Fruit fly (Drosophila melanogaster) whole organism, wandering third instar larva: Measurements from ENCODE around the gene Arc42.

ENCODE experiments used
- Abd-B ChIP-seq: fragments of >200 bp; optimal IDR thresholded peaks from 2 replicates; lab custom pipeline; 2017; ENCODE audit warnings: missing biosample characterization, missing genetic modification characterization
- CG32264 ChIP-seq: fragments of 200-800 bp; sonication (Bioruptor generic); optimal IDR thresholded peaks from 2 replicates; lab custom pipeline; 2016; ENCODE audit warnings: missing biosample characterization, missing genetic modification characterization
- CG9705 ChIP-seq: fragments of 200-800 bp; sonication (Bioruptor generic); optimal IDR thresholded peaks from 2 replicates; lab custom pipeline; 2018; ENCODE audit warnings: missing biosample characterization, mild to moderate bottlenecking, missing genetic modification characterization
- CrebA ChIP-seq: fragments of 200-800 bp; sonication (Bioruptor generic); optimal IDR thresholded peaks from 2 replicates; lab custom pipeline; 2016; ENCODE audit warnings: missing biosample characterization, mild to moderate bottlenecking, missing genetic modification characterization, borderline replicate concordance
- Dfd ChIP-seq: fragments of >200 bp; optimal IDR thresholded peaks from 2 replicates; lab custom pipeline; 2017; ENCODE audit warnings: missing biosample characterization, missing genetic modification characterization
- Dif ChIP-seq: fragments of 200-275, 200-300 bp; sonication (Bioruptor generic); optimal IDR thresholded peaks from 2 replicates; lab custom pipeline; 2018; ENCODE audit warnings: missing biosample characterization, missing genetic modification characterization; ENCODE audit not compliant: partially characterized antibody
- GATAd ChIP-seq: sonication (Bioruptor generic); optimal IDR thresholded peaks from 2 replicates; lab custom pipeline; 2016; ENCODE audit warnings: missing biosample characterization, missing genetic modification characterization
- HLH106 ChIP-seq: fragments of 200-800 bp; optimal IDR thresholded peaks from 3 replicates; lab custom pipeline; 2019; ENCODE audit warnings: missing biosample characterization, mild to moderate bottlenecking, missing genetic modification characterization, moderate library complexity
- Hnf4 ChIP-seq: fragments of 200-800 bp; sonication (Bioruptor generic); optimal IDR thresholded peaks from 2 replicates; lab custom pipeline; 2016; ENCODE audit warnings: missing biosample characterization, mild to moderate bottlenecking, missing genetic modification characterization
- Hr78 ChIP-seq: fragments of >200 bp; optimal IDR thresholded peaks from 2 replicates; lab custom pipeline; 2017; ENCODE audit warnings: missing biosample characterization, missing genetic modification characterization
- Hr83 ChIP-seq: fragments of 200-300 bp; sonication (Bioruptor generic); optimal IDR thresholded peaks from 2 replicates; lab custom pipeline; 2016; ENCODE audit warnings: missing biosample characterization, mild to moderate bottlenecking, missing genetic modification characterization, moderate library complexity; ENCODE audit not compliant: poor library complexity, severe bottlenecking
- Jra ChIP-seq: sonication (Bioruptor generic); optimal IDR thresholded peaks from 2 replicates; lab custom pipeline; 2016; ENCODE audit warnings: missing biosample characterization, missing genetic modification characterization
- Mio ChIP-seq: sonication (Bioruptor generic); optimal IDR thresholded peaks from 2 replicates; lab custom pipeline; 2016; ENCODE audit warnings: missing biosample characterization, missing genetic modification characterization
- Myc ChIP-seq: fragments of >200 bp; optimal IDR thresholded peaks from 2 replicates; lab custom pipeline; 2017
- N ChIP-seq: fragments of >200 bp; optimal IDR thresholded peaks from 2 replicates; lab custom pipeline; 2018; ENCODE audit warnings: missing biosample characterization, missing external identifiers, missing genetic modification characterization
- OdsH ChIP-seq: fragments of 200-800 bp; sonication (Bioruptor generic); optimal IDR thresholded peaks from 2 replicates; lab custom pipeline; 2016; ENCODE audit warnings: missing biosample characterization, mild to moderate bottlenecking, missing genetic modification characterization
- Rel ChIP-seq, 2 experiments: fragments of 200-800 bp; sonication (Bioruptor generic) in 1 of 2; optimal IDR thresholded peaks; 2 replicates in 1 of 2; 3 replicates in 1 of 2; lab custom pipeline; 2016 to 2019; ENCODE audit warnings: mild to moderate bottlenecking in 2 of 2, missing biosample characterization in 2 of 2, missing genetic modification characterization in 2 of 2, moderate library complexity in 1 of 2
- Sp1 ChIP-seq: fragments of 200-800 bp; sonication (Bioruptor generic); optimal IDR thresholded peaks from 3 replicates; lab custom pipeline; 2019; ENCODE audit warnings: missing biosample characterization, mild to moderate bottlenecking, missing genetic modification characterization, moderate library complexity
- Vsx2 ChIP-seq: fragments of 200-300, 225-300 bp; sonication (Bioruptor generic); optimal IDR thresholded peaks from 2 replicates; lab custom pipeline; 2018; ENCODE audit warnings: missing biosample characterization, missing genetic modification characterization; ENCODE audit not compliant: partially characterized antibody
- br ChIP-seq: fragments of 200-800 bp; sonication (Bioruptor generic); optimal IDR thresholded peaks from 2 replicates; lab custom pipeline; 2016; ENCODE audit warnings: missing biosample characterization, missing genetic modification characterization
- brk ChIP-seq: fragments of 200-800 bp; sonication (Bioruptor generic); optimal IDR thresholded peaks from 2 replicates; lab custom pipeline; 2016; ENCODE audit warnings: missing biosample characterization, mild to moderate bottlenecking, missing genetic modification characterization
- dl ChIP-seq, 2 experiments: fragments of 175-275, 200-275 bp in 1 of 2; fragments of 200-275 bp in 1 of 2; sonication (Bioruptor generic); optimal IDR thresholded peaks; lab custom pipeline; 2018; ENCODE audit warnings: mild to moderate bottlenecking in 2 of 2, missing biosample characterization in 2 of 2, missing genetic modification characterization in 2 of 2, moderate library complexity in 2 of 2; ENCODE audit not compliant: partially characterized antibody in 2 of 2, insufficient read depth in 1 of 2
- dmrt93B ChIP-seq: fragments of 200-800 bp; sonication (Bioruptor generic); optimal IDR thresholded peaks from 2 replicates; lab custom pipeline; 2018; ENCODE audit warnings: missing biosample characterization, mild to moderate bottlenecking, missing genetic modification characterization
- dsf ChIP-seq: sonication (Bioruptor generic); optimal IDR thresholded peaks from 2 replicates; lab custom pipeline; 2016; ENCODE audit warnings: missing biosample characterization, missing genetic modification characterization, borderline replicate concordance
- ey ChIP-seq: fragments of 200-800 bp; sonication (Bioruptor generic); optimal IDR thresholded peaks from 2 replicates; lab custom pipeline; 2016; ENCODE audit warnings: missing biosample characterization, missing genetic modification characterization
- foxo ChIP-seq, 2 experiments: fragments of 200-800 bp; sonication (Bioruptor generic); optimal IDR thresholded peaks; 2 replicates in 1 of 2; 3 replicates in 1 of 2; lab custom pipeline; 2016 to 2017; ENCODE audit warnings: missing biosample characterization in 2 of 2, missing genetic modification characterization in 2 of 2
- fru ChIP-seq: fragments of 200-800 bp; sonication (Bioruptor generic); optimal IDR thresholded peaks from 3 replicates; lab custom pipeline; 2016; ENCODE audit warnings: missing biosample characterization, mild to moderate bottlenecking, missing genetic modification characterization
- h ChIP-seq: fragments of 200-800 bp; sonication (Bioruptor generic); optimal IDR thresholded peaks from 3 replicates; lab custom pipeline; 2016; ENCODE audit warnings: missing biosample characterization, mild to moderate bottlenecking, missing genetic modification characterization
- jim ChIP-seq: fragments of 175-275, 200-325 bp; sonication (Bioruptor generic); optimal IDR thresholded peaks from 2 replicates; lab custom pipeline; 2016; ENCODE audit warnings: missing biosample characterization, mild to moderate bottlenecking, missing genetic modification characterization
- lola ChIP-seq: fragments of >200 bp; optimal IDR thresholded peaks from 2 replicates; lab custom pipeline; 2017; ENCODE audit warnings: missing biosample characterization, missing genetic modification characterization
- pan ChIP-seq: fragments of >200 bp; optimal IDR thresholded peaks from 2 replicates; lab custom pipeline; 2017
- psq ChIP-seq: fragments of 200-800 bp; sonication (Bioruptor generic); optimal IDR thresholded peaks from 3 replicates; lab custom pipeline; 2017; ENCODE audit warnings: missing biosample characterization, mild to moderate bottlenecking, missing genetic modification characterization, moderate library complexity
- rgr ChIP-seq: fragments of 200-800 bp; sonication (Bioruptor generic); optimal IDR thresholded peaks from 3 replicates; lab custom pipeline; 2016; ENCODE audit warnings: missing biosample characterization, mild to moderate bottlenecking, missing genetic modification characterization
- sage ChIP-seq: fragments of 200-800 bp; sonication (Bioruptor generic); optimal IDR thresholded peaks from 2 replicates; lab custom pipeline; 2016; ENCODE audit warnings: missing biosample characterization, mild to moderate bottlenecking, missing genetic modification characterization
- sv ChIP-seq: fragments of 200-800 bp; sonication (Bioruptor generic); optimal IDR thresholded peaks from 3 replicates; lab custom pipeline; 2016; ENCODE audit warnings: missing biosample characterization, missing genetic modification characterization
- tai ChIP-seq: sonication (Bioruptor generic); optimal IDR thresholded peaks from 2 replicates; lab custom pipeline; 2016; ENCODE audit warnings: missing biosample characterization, missing genetic modification characterization
- usp ChIP-seq: fragments of >200 bp; optimal IDR thresholded peaks from 2 replicates; lab custom pipeline; 2017; ENCODE audit warnings: missing biosample characterization, missing genetic modification characterization
- woc ChIP-seq: sonication (Bioruptor generic); optimal IDR thresholded peaks from 2 replicates; lab custom pipeline; 2016; ENCODE audit warnings: missing biosample characterization, mild to moderate bottlenecking, missing genetic modification characterization

Gene Arc42

DNA sequence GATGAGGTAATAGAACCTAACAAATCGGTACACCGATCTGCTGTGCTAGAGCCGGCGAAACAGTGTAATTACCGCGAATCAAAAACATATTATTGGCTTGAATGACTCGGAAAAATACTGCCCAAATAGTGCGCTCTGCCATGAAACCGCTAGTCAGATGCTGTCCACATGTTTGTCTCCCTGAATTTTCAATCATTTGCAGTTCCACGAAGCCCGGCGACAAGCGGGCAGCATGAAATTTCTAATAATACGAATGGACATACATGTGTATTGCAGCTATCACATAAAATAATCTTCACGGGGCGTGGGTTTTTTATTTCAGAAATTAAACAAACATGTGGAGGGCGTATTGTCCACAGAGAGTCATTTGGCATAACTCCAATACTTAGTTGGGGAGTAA lies 18.6 kb upstream of the Arc42 start:
- no peak for TF ChIP-seq woc (GFP tag; lab: Kevin White, UChicago)
- TF ChIP-seq Sp1 (GFP tag; lab: Kevin White, UChicago), result no peak
- TF ChIP-seq Dfd (GFP tag; lab: Kevin White, UChicago), result no peak
- no peak for TF ChIP-seq Mio
- TF ChIP-seq rgr (GFP tag; lab: Kevin White, UChicago), result no peak
- no peak for TF ChIP-seq ey (GFP tag; lab: Kevin White, UChicago)
- TF ChIP-seq N, result no peak
- no peak for TF ChIP-seq foxo (GFP tag; optimal IDR thresholded peaks at IDR 0.05; lab: Kevin White, UChicago)
- no peak for TF ChIP-seq Hnf4
- no peak for TF ChIP-seq OdsH (GFP tag; lab: Kevin White, UChicago)
- no peak for TF ChIP-seq sage (GFP tag; lab: Kevin White, UChicago)
- TF ChIP-seq psq (GFP tag; lab: Kevin White, UChicago), result no peak
- no peak for TF ChIP-seq jim (GFP tag; lab: Kevin White, UChicago)
- TF ChIP-seq, all 38 proteins: peak for 0

DNA sequence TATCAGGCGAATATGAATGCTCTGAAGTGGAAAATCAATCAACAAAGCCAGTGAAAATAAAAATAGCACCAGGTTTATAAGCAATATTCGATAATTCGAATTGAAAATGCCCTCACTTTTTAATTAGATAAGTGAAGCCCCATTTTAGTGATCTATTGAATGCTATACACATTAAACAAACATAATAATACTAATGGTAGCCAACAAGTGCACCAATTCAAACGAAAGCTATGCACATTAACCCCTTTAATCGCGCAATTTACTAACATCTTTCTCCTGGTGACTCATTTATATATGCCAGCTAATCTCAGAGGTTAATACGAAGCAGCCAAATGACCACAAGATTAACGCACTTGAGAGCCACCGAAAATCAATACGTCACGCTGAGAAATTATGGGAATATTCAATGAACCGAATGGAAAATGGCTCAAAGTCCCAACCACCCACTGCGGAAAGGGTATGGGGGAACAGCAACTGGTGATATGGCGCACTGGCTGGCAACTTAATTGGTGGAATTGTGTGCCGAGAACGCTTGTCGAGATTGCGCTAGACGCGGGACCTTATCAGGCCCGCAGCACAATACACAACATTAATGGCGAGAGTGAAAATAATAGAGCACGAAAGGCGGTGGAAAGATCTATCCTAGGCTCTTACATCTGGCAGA lies 18.0 kb upstream of the Arc42 start:
- no peak for TF ChIP-seq pan (lab: Kevin White, UChicago)
- TF ChIP-seq HLH106 (tag; lab: Kevin White, UChicago), result peak; percentile 8
- no peak for TF ChIP-seq dmrt93B (GFP tag; lab: Kevin White, UChicago)
- TF ChIP-seq lola (GFP tag; lab: Kevin White, UChicago), result no peak
- no peak for TF ChIP-seq N
- TF ChIP-seq GATAd, result no peak
- TF ChIP-seq jim (GFP tag; lab: Kevin White, UChicago), result no peak
- no peak for TF ChIP-seq CG32264 (GFP tag; lab: Kevin White, UChicago)
- no peak for TF ChIP-seq Myc
- TF ChIP-seq CG9705 (GFP tag; lab: Kevin White, UChicago), result no peak
- peak; percentile 30 for TF ChIP-seq ey (GFP tag; lab: Kevin White, UChicago)
- no peak for TF ChIP-seq sage (GFP tag; lab: Kevin White, UChicago)
- peak in 1 of 2 experiments; percentile 27 for TF ChIP-seq foxo (GFP tag; optimal IDR thresholded peaks at IDR 0.05; lab: Kevin White, UChicago)
- TF ChIP-seq Dif (GFP tag; lab: Kevin White, UChicago), result no peak
- TF ChIP-seq brk, result no peak
- TF ChIP-seq dl (GFP tag; optimal IDR thresholded peaks at IDR 0.05; lab: Kevin White, UChicago; ENCODE audit: insufficient read depth in 1 of 2, partially characterized antibody in 2 of 2), result no peak
- TF ChIP-seq Hr78 (GFP tag; lab: Kevin White, UChicago), result no peak
- TF ChIP-seq usp (GFP tag; lab: Kevin White, UChicago), result no peak
- TF ChIP-seq tai (GFP tag; lab: Kevin White, UChicago), result no peak
- no peak for TF ChIP-seq sv
- TF ChIP-seq h, result peak; percentile 57
- peak; percentile 28 for TF ChIP-seq OdsH (GFP tag; lab: Kevin White, UChicago)
- no peak for TF ChIP-seq Jra (GFP tag; lab: Kevin White, UChicago)
- TF ChIP-seq Mio, result no peak
- TF ChIP-seq dsf, result no peak
- no peak for TF ChIP-seq Abd-B
- TF ChIP-seq Hnf4, result peak; percentile 24
- TF ChIP-seq Rel (GFP tag; optimal IDR thresholded peaks at IDR 0.05; lab: Kevin White, UChicago), result no peak
- peak; percentile 49 for TF ChIP-seq Rel (tag; optimal IDR thresholded peaks at IDR 0.05; lab: Kevin White, UChicago)
- TF ChIP-seq woc (GFP tag; lab: Kevin White, UChicago), result no peak
- peak; percentile 32 for TF ChIP-seq fru
- TF ChIP-seq br (GFP tag; lab: Kevin White, UChicago), result peak; percentile 76
- TF ChIP-seq CrebA (GFP tag; lab: Kevin White, UChicago), result no peak
- peak; percentile 40 for TF ChIP-seq psq (GFP tag; lab: Kevin White, UChicago)
- no peak for TF ChIP-seq rgr (GFP tag; lab: Kevin White, UChicago)
- no peak for TF ChIP-seq Dfd (GFP tag; lab: Kevin White, UChicago)
- TF ChIP-seq Vsx2 (GFP tag; lab: Kevin White, UChicago), result no peak
- no peak for TF ChIP-seq Hr83 (GFP tag; lab: Kevin White, UChicago)
- no peak for TF ChIP-seq Sp1 (GFP tag; lab: Kevin White, UChicago)
